Fruit fly (Drosophila melanogaster): Measurements from ENCODE around the gene Bsg.

dm6 chr2L:8081640-8082485, 1.4 kb upstream of the Bsg start:
- TF ChIP-seq Myc (optimal IDR thresholded peaks at IDR 0.05) = no peak
- TF ChIP-seq insv (optimal IDR thresholded peaks at IDR 0.05) = no peak
- no peak for TF ChIP-seq h (optimal IDR thresholded peaks at IDR 0.05)
- TF ChIP-seq psq (optimal IDR thresholded peaks at IDR 0.05) = no peak
- no peak for TF ChIP-seq Sin3A (optimal IDR thresholded peaks at IDR 0.05)
- TF ChIP-seq ttk (optimal IDR thresholded peaks at IDR 0.05) = no peak
